Worm (Caenorhabditis elegans): ENCODE results near the gene ugt-8.

DNA sequence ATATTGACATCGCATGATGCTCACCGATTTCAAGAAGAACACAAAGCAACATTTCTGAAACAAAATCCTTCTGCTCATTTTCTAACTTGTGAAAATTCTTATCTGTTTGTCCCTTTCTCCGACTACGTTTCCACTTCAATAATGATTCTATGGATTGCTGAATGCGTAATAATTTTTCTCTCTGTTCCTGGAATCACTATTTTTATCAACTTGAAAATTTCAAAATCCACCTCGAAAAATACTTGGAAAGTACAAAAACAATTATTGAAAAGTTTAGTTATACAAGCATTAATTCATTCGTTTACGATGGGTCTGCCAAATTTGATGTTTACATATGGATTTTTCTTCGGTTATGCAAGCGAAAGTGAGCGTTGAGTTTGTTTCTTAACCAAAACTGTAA lies 18.3 kb downstream of the ugt-8 start, which contains the start of gene srh-22:
- TF ChIP-seq ztf-23 (GFP tag; IDR thresholded peaks at IDR 0.05) (no peak), ztf-29 (GFP tag; IDR thresholded peaks at IDR 0.05) (no peak), klf-2 (GFP tag; conservative IDR thresholded peaks at IDR 0.05) (no peak), med-1 (GFP tag; optimal IDR thresholded peaks at IDR 0.05; ENCODE audit: insufficient read depth) (no peak), cog-1 (tag; optimal IDR thresholded peaks at IDR 0.05) (no peak)
